Fruit fly (Drosophila melanogaster) whole organism, embryonic: ENCODE measurements around the gene CG2961.

Experiments
- Aef1 ChIP-seq: fragments of 200-800 bp; sonication (Bioruptor generic); IDR thresholded peaks from 3 replicates; pipeline ENCODE4 v1.3.6; 2022; ENCODE audit warnings: missing biosample characterization, missing genetic modification characterization
- Atf-2 ChIP-seq: fragments of 200-800 bp; sonication (Bioruptor generic); optimal IDR thresholded peaks from 2 replicates; lab custom pipeline; 2016; ENCODE audit warnings: missing biosample characterization, missing genetic modification characterization
- CG10147 ChIP-seq: fragments of 200-800 bp; sonication (Bioruptor generic); optimal IDR thresholded peaks from 2 replicates; lab custom pipeline; 2019; ENCODE audit warnings: missing biosample characterization, mild to moderate bottlenecking, missing genetic modification characterization, moderate library complexity
- CG1024 ChIP-seq: fragments of 200-800 bp; sonication (Bioruptor generic); IDR thresholded peaks from 2 replicates; pipeline ENCODE4 v1.3.6; 2022; ENCODE audit warnings: missing biosample characterization, missing genetic modification characterization
- CG11695 ChIP-seq: fragments of 200-800 bp; sonication (Bioruptor generic); IDR thresholded peaks from 3 replicates; pipeline ENCODE4 v1.3.6; 2022; ENCODE audit warnings: missing biosample characterization, missing genetic modification characterization
- CG12236 ChIP-seq: fragments of 200-800 bp; sonication (Bioruptor generic); optimal IDR thresholded peaks from 2 replicates; lab custom pipeline; 2016; ENCODE audit warnings: missing biosample characterization, missing genetic modification characterization
- CG12659 ChIP-seq: fragments of 200-800 bp; sonication (Bioruptor generic); optimal IDR thresholded peaks from 3 replicates; lab custom pipeline; 2017; ENCODE audit warnings: mild to moderate bottlenecking, missing biosample characterization, missing genetic modification reagents, missing genetic modification characterization
- CG13775 ChIP-seq: fragments of 200-800 bp; sonication (Bioruptor generic); optimal IDR thresholded peaks from 3 replicates; lab custom pipeline; 2017; ENCODE audit warnings: missing biosample characterization, mild to moderate bottlenecking, missing genetic modification characterization
- CG13894 ChIP-seq: fragments of 200-800 bp; sonication (Bioruptor generic); optimal IDR thresholded peaks from 3 replicates; lab custom pipeline; 2018; ENCODE audit warnings: missing biosample characterization, mild to moderate bottlenecking, missing genetic modification characterization, moderate library complexity
- CG1602 ChIP-seq: fragments of 200-800 bp; sonication (Bioruptor generic); optimal IDR thresholded peaks from 3 replicates; lab custom pipeline; 2016; ENCODE audit warnings: missing biosample characterization, missing genetic modification characterization
- CG16779 ChIP-seq: fragments of 200-800 bp; sonication (Bioruptor generic); IDR thresholded peaks from 2 replicates; pipeline ENCODE4 v1.3.6; 2022; ENCODE audit warnings: missing biosample characterization, missing genetic modification characterization
- CG32772 ChIP-seq: fragments of 200-800 bp; sonication (Bioruptor generic); IDR thresholded peaks from 2 replicates; pipeline ENCODE4 v1.3.6; 2022; ENCODE audit warnings: missing biosample characterization, missing genetic modification characterization
- CG4328 ChIP-seq: fragments of 200-800 bp; sonication (Bioruptor generic); optimal IDR thresholded peaks from 3 replicates; lab custom pipeline; 2017; ENCODE audit warnings: missing biosample characterization, missing genetic modification reagents, missing genetic modification characterization
- CG43689 ChIP-seq: fragments of 200-800 bp; sonication (Bioruptor generic); IDR thresholded peaks from 2 replicates; pipeline ENCODE4 v1.3.6; 2022; ENCODE audit warnings: missing biosample characterization, missing genetic modification characterization
- CG7271 ChIP-seq: fragments of 200-800 bp; sonication (Bioruptor generic); optimal IDR thresholded peaks from 2 replicates; lab custom pipeline; 2018; ENCODE audit warnings: missing biosample characterization, mild to moderate bottlenecking, missing genetic modification characterization, moderate library complexity
- CG7372 ChIP-seq: fragments of 200-800 bp; sonication (Bioruptor generic); IDR thresholded peaks from 2 replicates; pipeline ENCODE4 v1.3.6; 2022; ENCODE audit warnings: missing biosample characterization, missing genetic modification characterization
- CG8944 ChIP-seq: fragments of 200-800 bp; sonication (Bioruptor generic); optimal IDR thresholded peaks from 3 replicates; lab custom pipeline; 2016; ENCODE audit warnings: missing biosample characterization, missing genetic modification characterization
- CG9609 ChIP-seq: fragments of 200-800 bp; sonication (Bioruptor generic); optimal IDR thresholded peaks from 3 replicates; lab custom pipeline; 2016; ENCODE audit warnings: missing biosample characterization, missing genetic modification characterization
- D19A ChIP-seq: fragments of 200-800 bp; optimal IDR thresholded peaks from 3 replicates; lab custom pipeline; 2019; ENCODE audit warnings: missing biosample characterization, mild to moderate bottlenecking, missing genetic modification characterization, moderate library complexity
- Dfd ChIP-seq, 2 experiments: fragments of >200 bp; optimal IDR thresholded peaks; 2 replicates each; lab custom pipeline; 2017; ENCODE audit warnings: missing biosample characterization in 2 of 2, missing genetic modification characterization in 2 of 2
- Elba2 ChIP-seq: fragments of 200-800 bp; sonication (Bioruptor generic); optimal IDR thresholded peaks from 3 replicates; lab custom pipeline; 2016; ENCODE audit warnings: missing biosample characterization, missing genetic modification characterization
- Ets65A ChIP-seq: fragments of 200-800 bp; sonication (Bioruptor generic); peaks from one replicate; lab custom pipeline; 2016; ENCODE audit warnings: missing biosample characterization, missing genetic modification characterization
- HHEX ChIP-seq: fragments of 200-800 bp; sonication (Bioruptor generic); optimal IDR thresholded peaks from 3 replicates; lab custom pipeline; 2017; ENCODE audit warnings: missing biosample characterization, mild to moderate bottlenecking, missing genetic modification characterization, missing genetic modification reagents
- HmgZ ChIP-seq: fragments of 200-800 bp; sonication (Bioruptor generic); optimal IDR thresholded peaks from 2 replicates; lab custom pipeline; 2018; ENCODE audit warnings: missing biosample characterization, mild to moderate bottlenecking, missing genetic modification characterization
- Hmx ChIP-seq: fragments of 200-800 bp; sonication (Bioruptor generic); optimal IDR thresholded peaks from 2 replicates; lab custom pipeline; 2016; ENCODE audit warnings: missing biosample characterization, missing genetic modification characterization
- Hr51 ChIP-seq, 2 experiments: fragments of 200-800 bp; sonication (Bioruptor generic); optimal IDR thresholded peaks; 2 replicates in 1 of 2; 3 replicates in 1 of 2; lab custom pipeline; 2016 to 2018; ENCODE audit warnings: missing biosample characterization in 2 of 2, missing genetic modification characterization in 2 of 2, mild to moderate bottlenecking in 1 of 2, moderate library complexity in 1 of 2
- Hsf ChIP-seq: fragments of 200-800 bp; sonication (Bioruptor generic); optimal IDR thresholded peaks from 3 replicates; lab custom pipeline; 2016; ENCODE audit warnings: missing biosample characterization, missing genetic modification characterization
- Mad ChIP-seq: fragments of 200-800 bp; sonication (Bioruptor generic); optimal IDR thresholded peaks from 2 replicates; lab custom pipeline; 2016; ENCODE audit warnings: missing biosample characterization, missing genetic modification characterization
- Myb ChIP-seq: fragments of 200-800 bp; sonication (Bioruptor generic); optimal IDR thresholded peaks from 2 replicates; lab custom pipeline; 2016; ENCODE audit warnings: missing biosample characterization, missing genetic modification characterization
- NFAT ChIP-seq: fragments of 200-800 bp; sonication (Bioruptor generic); IDR thresholded peaks from 2 replicates; pipeline ENCODE4 v1.3.6; 2022; ENCODE audit warnings: missing biosample characterization, missing genetic modification characterization
- Side ChIP-seq: fragments of 200-800 bp; sonication (Bioruptor generic); optimal IDR thresholded peaks from 2 replicates; lab custom pipeline; 2016; ENCODE audit warnings: missing biosample characterization, missing genetic modification characterization
- Six4 ChIP-seq: fragments of 200-800 bp; sonication (Bioruptor generic); optimal IDR thresholded peaks from 2 replicates; lab custom pipeline; 2016; ENCODE audit warnings: missing biosample characterization, missing genetic modification characterization
- TFAM ChIP-seq: fragments of 200-800 bp; sonication (Bioruptor generic); optimal IDR thresholded peaks from 2 replicates; lab custom pipeline; 2017; ENCODE audit warnings: missing biosample characterization, missing genetic modification characterization, inconsistent platforms
- Vsx1 ChIP-seq: fragments of 200-800 bp; sonication (Bioruptor generic); optimal IDR thresholded peaks from 2 replicates; lab custom pipeline; 2017; ENCODE audit warnings: missing biosample characterization, mild to moderate bottlenecking, missing genetic modification characterization, missing genetic modification reagents
- az2 ChIP-seq: fragments of 200-800 bp; sonication (Bioruptor generic); optimal IDR thresholded peaks from 3 replicates; lab custom pipeline; 2016; ENCODE audit warnings: missing biosample characterization, missing genetic modification characterization
- chif ChIP-seq, 2 experiments: fragments of 200-800 bp; sonication (Bioruptor generic); optimal IDR thresholded peaks; 3 replicates each; lab custom pipeline; 2016; ENCODE audit warnings: missing biosample characterization in 2 of 2, missing genetic modification characterization in 2 of 2
- corto ChIP-seq: fragments of 200-800 bp; sonication (Bioruptor generic); optimal IDR thresholded peaks from 2 replicates; lab custom pipeline; 2016; ENCODE audit warnings: missing biosample characterization, mild to moderate bottlenecking, missing genetic modification characterization, moderate library complexity
- danr ChIP-seq: fragments of 200-800 bp; sonication (Bioruptor generic); IDR thresholded peaks from 2 replicates; pipeline ENCODE4 v1.3.6; 2022; ENCODE audit warnings: missing biosample characterization, missing genetic modification characterization
- ems ChIP-seq: fragments of 200-800 bp; sonication (Bioruptor generic); optimal IDR thresholded peaks from 3 replicates; lab custom pipeline; 2016; ENCODE audit warnings: missing biosample characterization, missing genetic modification characterization
- esg ChIP-seq: fragments of 200-800 bp; sonication (Bioruptor generic); conservative IDR thresholded peaks from 2 replicates; pipeline ENCODE4 v1.3.6; 2022; ENCODE audit warnings: missing biosample characterization, missing genetic modification characterization
- fru ChIP-seq: fragments of >200 bp; optimal IDR thresholded peaks from 2 replicates; lab custom pipeline; 2017
- gsb-n ChIP-seq: fragments of 200-800 bp; sonication (Bioruptor generic); optimal IDR thresholded peaks from 3 replicates; lab custom pipeline; 2018; ENCODE audit warnings: missing biosample characterization, mild to moderate bottlenecking, missing genetic modification characterization
- hth ChIP-seq: fragments of >200 bp; optimal IDR thresholded peaks from 2 replicates; lab custom pipeline; 2017; ENCODE audit warnings: inconsistent platforms
- jing ChIP-seq: fragments of 200-800 bp; sonication (Bioruptor generic); optimal IDR thresholded peaks from 2 replicates; lab custom pipeline; 2018; ENCODE audit warnings: missing biosample characterization, mild to moderate bottlenecking, missing genetic modification characterization
- lilli ChIP-seq: fragments of 200-800 bp; sonication (Bioruptor generic); optimal IDR thresholded peaks from 3 replicates; lab custom pipeline; 2016; ENCODE audit warnings: missing biosample characterization, missing genetic modification characterization
- mam ChIP-seq: fragments of 200-800 bp; sonication (Bioruptor generic); optimal IDR thresholded peaks from 3 replicates; lab custom pipeline; 2016; ENCODE audit warnings: missing biosample characterization, missing genetic modification characterization
- row ChIP-seq: fragments of 200-800 bp; sonication (Bioruptor generic); IDR thresholded peaks from 3 replicates; pipeline ENCODE4 v1.3.6; 2022; ENCODE audit warnings: missing biosample characterization, missing genetic modification characterization
- schlank ChIP-seq: fragments of 200-800 bp; sonication (Bioruptor generic); optimal IDR thresholded peaks from 2 replicates; lab custom pipeline; 2018; ENCODE audit warnings: missing biosample characterization, mild to moderate bottlenecking, missing genetic modification characterization
- sens-2 ChIP-seq: fragments of 200-800 bp; sonication (Bioruptor generic); IDR thresholded peaks from 2 replicates; pipeline ENCODE4 v1.3.6; 2022; ENCODE audit warnings: missing biosample characterization, missing genetic modification characterization
- tgo ChIP-seq: fragments of 200-800 bp; sonication (Bioruptor generic); IDR thresholded peaks from 3 replicates; pipeline ENCODE4 v1.3.6; 2022; ENCODE audit warnings: missing biosample characterization, missing genetic modification characterization
- vvl ChIP-seq: fragments of 200-800 bp; sonication (Bioruptor generic); IDR thresholded peaks from 2 replicates; pipeline ENCODE4 v1.3.6; 2022; ENCODE audit warnings: missing biosample characterization, missing genetic modification characterization
- wek ChIP-seq: fragments of 200-800 bp; sonication (Bioruptor generic); optimal IDR thresholded peaks from 3 replicates; lab custom pipeline; 2018; ENCODE audit warnings: missing biosample characterization, mild to moderate bottlenecking, missing genetic modification characterization, moderate library complexity
- z ChIP-seq: fragments of 200-800 bp; sonication (Bioruptor generic); IDR thresholded peaks from 3 replicates; pipeline ENCODE4 v1.3.6; 2022; ENCODE audit warnings: missing biosample characterization, missing genetic modification characterization

The CG2961 gene

DNA sequence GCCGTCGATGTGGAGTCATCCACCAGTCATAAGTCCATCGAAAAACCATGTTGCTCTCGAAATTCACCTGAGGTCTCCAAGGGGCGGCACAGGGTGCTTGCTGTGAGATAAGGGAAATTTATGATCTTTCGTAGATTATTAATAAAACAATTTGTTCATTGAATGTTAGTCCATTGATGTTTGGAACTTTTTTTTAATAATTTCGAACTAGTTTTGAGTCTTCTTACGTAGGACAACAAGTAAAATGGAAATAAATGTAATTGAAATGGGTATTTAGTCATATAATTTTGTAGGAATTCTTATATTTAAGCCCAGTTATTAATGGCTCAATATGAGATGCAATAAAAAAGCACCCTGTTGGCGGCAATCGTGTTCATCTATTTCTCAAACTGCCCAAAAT lies 383 bp downstream of the CG2961 start (continued):
- TF ChIP-seq TFAM (GFP tag; lab: Kevin White, UChicago): no peak
- peak; percentile 58 for TF ChIP-seq esg (GFP tag; lab: Robert Waterston, UW)
- no peak for TF ChIP-seq sens-2 (GFP tag; lab: Robert Waterston, UW)
- peak; percentile 36 for TF ChIP-seq CG4328 (GFP tag; lab: Kevin White, UChicago)
- peak; percentile 56 for TF ChIP-seq Six4 (GFP tag; lab: Kevin White, UChicago)
- TF ChIP-seq fru: no peak
- TF ChIP-seq CG11695: peak; percentile 73
- peak; percentile 67 to 97 for TF ChIP-seq Hr51 (GFP tag; optimal IDR thresholded peaks at IDR 0.05; lab: Kevin White, UChicago)
- peak; percentile 2 for TF ChIP-seq Hmx (GFP tag; lab: Kevin White, UChicago)
- peak; percentile 44 for TF ChIP-seq CG8944
- TF ChIP-seq CG7372 (GFP tag; lab: Robert Waterston, UW): peak; percentile 30; the same call in 1 of the 2 replicates
- TF ChIP-seq corto (GFP tag; lab: Kevin White, UChicago): no peak
- peak; percentile 66 for TF ChIP-seq row (GFP tag; lab: Robert Waterston, UW)
- peak; percentile 29; the same call in 1 of the 2 replicates for TF ChIP-seq NFAT (GFP tag; lab: Robert Waterston, UW)
- TF ChIP-seq Side (GFP tag; lab: Kevin White, UChicago): peak; percentile 16
- peak; percentile 24 for TF ChIP-seq schlank
- peak; percentile 62; the same call in 2 of the 3 replicates for TF ChIP-seq tgo (GFP tag; lab: Robert Waterston, UW)
- TF ChIP-seq danr: peak; percentile 55; the same call in 1 of the 2 replicates
- TF ChIP-seq Mad (GFP tag; lab: Kevin White, UChicago): peak; percentile 24
- TF ChIP-seq CG13775 (GFP tag; lab: Kevin White, UChicago): peak; percentile 62
- TF ChIP-seq HmgZ (tag; lab: Kevin White, UChicago): peak; percentile 71
- TF ChIP-seq CG43689 (GFP tag; lab: Robert Waterston, UW): peak; percentile 57
- no peak for TF ChIP-seq Elba2 (GFP tag; lab: Kevin White, UChicago)
- TF ChIP-seq D19A (tag; lab: Kevin White, UChicago): peak; percentile 67
- TF ChIP-seq mam (GFP tag; lab: Kevin White, UChicago): peak; percentile 54
- peak; percentile 86 for TF ChIP-seq CG12659 (GFP tag; lab: Kevin White, UChicago)
- TF ChIP-seq Dfd (GFP tag; optimal IDR thresholded peaks at IDR 0.05; lab: Kevin White, UChicago): no peak
- TF ChIP-seq Vsx1 (GFP tag; lab: Kevin White, UChicago): peak; percentile 74
- peak; percentile 80 for TF ChIP-seq Ets65A (GFP tag; lab: Kevin White, UChicago)
- no peak for TF ChIP-seq CG1024 (GFP tag; lab: Robert Waterston, UW)
- peak; percentile 75 for TF ChIP-seq az2 (GFP tag; lab: Kevin White, UChicago)
- TF ChIP-seq wek: peak; percentile 45
- TF ChIP-seq CG16779 (GFP tag; lab: Robert Waterston, UW): no peak
- TF ChIP-seq CG10147 (GFP tag; lab: Kevin White, UChicago): peak; percentile 84
- peak; percentile 14 for TF ChIP-seq CG9609 (GFP tag; lab: Kevin White, UChicago)
- TF ChIP-seq hth (lab: Kevin White, UChicago): no peak
- peak; percentile 43 for TF ChIP-seq CG1602 (GFP tag; lab: Kevin White, UChicago)
- no peak for TF ChIP-seq gsb-n (tag; lab: Kevin White, UChicago)
- TF ChIP-seq CG12236 (GFP tag; lab: Kevin White, UChicago): peak; percentile 35
- TF ChIP-seq jing (GFP tag; lab: Kevin White, UChicago): no peak
- TF ChIP-seq lilli (GFP tag; lab: Kevin White, UChicago): peak; percentile 33
- TF ChIP-seq Myb: peak; percentile 50
- TF ChIP-seq Aef1 (GFP tag; lab: Robert Waterston, UW): peak; percentile 45; the same call in 2 of the 3 replicates
- no peak for TF ChIP-seq z (GFP tag; lab: Robert Waterston, UW)
- TF ChIP-seq HHEX (GFP tag; lab: Kevin White, UChicago): peak; percentile 74
- TF ChIP-seq chif (GFP tag; optimal IDR thresholded peaks at IDR 0.05; lab: Kevin White, UChicago): peak; percentile 54 to 60
- peak; percentile 43 for TF ChIP-seq CG32772
- no peak for TF ChIP-seq CG13894 (tag; lab: Kevin White, UChicago)
- peak; percentile 48 for TF ChIP-seq ems (GFP tag; lab: Kevin White, UChicago)
- TF ChIP-seq Hsf (GFP tag; lab: Kevin White, UChicago): peak; percentile 60
- TF ChIP-seq vvl (GFP tag; lab: Robert Waterston, UW): peak; percentile 52
- TF ChIP-seq Atf-2 (GFP tag; lab: Kevin White, UChicago): peak; percentile 44
- no peak for TF ChIP-seq CG7271 (tag; lab: Kevin White, UChicago)
